Worm (Caenorhabditis elegans): ENCODE data around the gene B0457.6.

DNA sequence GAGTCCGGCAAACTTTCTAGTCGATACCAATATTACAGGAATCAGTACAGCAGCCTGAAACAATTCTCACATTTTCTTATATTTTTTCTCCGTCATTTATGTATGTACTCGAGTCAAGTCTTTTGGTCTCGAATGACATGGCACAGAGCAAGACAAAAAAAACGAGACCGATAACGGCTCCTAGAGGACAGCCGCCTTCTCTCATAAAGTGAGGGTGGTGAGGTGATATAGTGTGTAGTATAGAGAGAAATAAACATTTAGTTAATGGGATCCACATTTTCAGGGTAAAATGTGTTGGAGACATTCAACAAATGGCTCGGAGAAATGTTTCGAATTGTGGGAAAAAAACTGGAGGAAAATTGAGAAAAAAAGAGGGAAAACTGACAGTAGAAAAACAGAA lies 40.0 kb downstream of the B0457.6 start:
- no peak for TF ChIP-seq bed-3 (GFP tag; optimal IDR thresholded peaks at IDR 0.05)
- no peak for TF ChIP-seq zip-8 (tag; optimal IDR thresholded peaks at IDR 0.05)
- TF ChIP-seq pha-4 (tag; optimal IDR thresholded peaks at IDR 0.05): no peak
- no peak for TF ChIP-seq unc-39 (tag; optimal IDR thresholded peaks at IDR 0.05)
- no peak for TF ChIP-seq nhr-237 (tag; optimal IDR thresholded peaks at IDR 0.05)
- TF ChIP-seq M03D4.4 (tag; optimal IDR thresholded peaks at IDR 0.05): no peak
- peak; percentile 53 for TF ChIP-seq hlh-1 (tag; optimal IDR thresholded peaks at IDR 0.05)
- no peak for TF ChIP-seq unc-62 (GFP tag; optimal IDR thresholded peaks at IDR 0.05)
- TF ChIP-seq tbx-8 (GFP tag; optimal IDR thresholded peaks at IDR 0.05): no peak
- no peak for TF ChIP-seq nhr-12 (tag; optimal IDR thresholded peaks at IDR 0.05)
- no peak for TF ChIP-seq ztf-11 (tag; optimal IDR thresholded peaks at IDR 0.05)
- no peak for TF ChIP-seq nhr-28 (tag; optimal IDR thresholded peaks at IDR 0.05)
- no peak for TF ChIP-seq flh-1 (GFP tag; optimal IDR thresholded peaks at IDR 0.05)
- no peak for TF ChIP-seq cnd-1 (tag; optimal IDR thresholded peaks at IDR 0.05)
